Fruit fly (Drosophila melanogaster): ENCODE measurements around the gene PolA2.

The PolA2 gene

DNA sequence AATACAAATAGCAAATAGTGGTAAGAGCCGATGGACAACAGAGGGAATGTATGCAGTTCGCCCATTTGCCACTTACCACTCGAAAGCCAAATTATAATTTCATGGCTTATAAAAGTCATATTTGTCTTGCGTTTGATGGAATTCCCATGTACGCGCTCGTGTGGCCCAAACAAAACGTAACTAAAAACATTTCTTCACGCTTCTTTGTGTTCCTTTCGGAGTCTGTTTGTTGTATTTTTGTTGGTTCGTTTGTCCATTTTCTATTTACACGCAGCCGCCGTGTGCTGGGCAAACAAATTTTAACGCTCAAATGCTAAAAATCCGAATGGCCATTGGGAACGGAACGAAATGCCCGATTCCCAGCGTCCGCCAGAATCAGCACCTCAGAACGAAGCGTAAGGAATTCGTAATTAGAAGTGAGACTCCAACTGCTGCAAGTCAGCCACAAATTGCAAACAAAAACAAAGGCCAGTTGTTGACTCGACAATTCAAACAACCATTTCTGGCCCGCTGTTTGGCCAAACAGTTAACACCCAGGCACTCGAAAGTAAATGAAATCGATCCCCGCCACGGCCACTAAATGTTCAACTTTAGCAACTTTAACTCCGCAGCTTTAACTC lies 30.1 kb upstream of the PolA2 start (continued):
- no peak for TF ChIP-seq Dfd (GFP tag; optimal IDR thresholded peaks at IDR 0.05)
- no peak for TF ChIP-seq H15 (GFP tag; IDR thresholded peaks at IDR 0.05)
- TF ChIP-seq CG7556 (GFP tag; optimal IDR thresholded peaks at IDR 0.05) = peak; percentile 23
- TF ChIP-seq ap (GFP tag; IDR thresholded peaks at IDR 0.05) = no peak
- TF ChIP-seq crol (GFP tag; IDR thresholded peaks at IDR 0.05) = no peak
- TF ChIP-seq org-1 (GFP tag; optimal IDR thresholded peaks at IDR 0.05) = peak; percentile 56
- no peak for TF ChIP-seq Atf-2 (GFP tag; optimal IDR thresholded peaks at IDR 0.05)
- no peak for TF ChIP-seq lbe (GFP tag; optimal IDR thresholded peaks at IDR 0.05)
- no peak for TF ChIP-seq CG18764 (GFP tag; optimal IDR thresholded peaks at IDR 0.05)
- no peak for TF ChIP-seq sc (optimal IDR thresholded peaks at IDR 0.05)
- peak; percentile 26 for TF ChIP-seq sc (GFP tag; optimal IDR thresholded peaks at IDR 0.05)
- no peak for TF ChIP-seq D19A (tag; optimal IDR thresholded peaks at IDR 0.05)
- TF ChIP-seq CG12155 (GFP tag; optimal IDR thresholded peaks at IDR 0.05) = no peak
- no peak for TF ChIP-seq hth (optimal IDR thresholded peaks at IDR 0.05)
- TF ChIP-seq klu (GFP tag; IDR thresholded peaks at IDR 0.05) = 0 out of 2 replicates have a peak, but pooled peaks have one; percentile 42
- TF ChIP-seq Fer2 (tag; optimal IDR thresholded peaks at IDR 0.05) = no peak
- TF ChIP-seq cad (GFP tag; optimal IDR thresholded peaks at IDR 0.05) = no peak
- no peak for TF ChIP-seq CG34224 (GFP tag; IDR thresholded peaks at IDR 0.05; ENCODE audit: partially characterized antibody)
- TF ChIP-seq CG3838 (GFP tag; optimal IDR thresholded peaks at IDR 0.05) = no peak
- TF ChIP-seq CG10431 (GFP tag; optimal IDR thresholded peaks at IDR 0.05) = peak; percentile 10
- TF ChIP-seq CG3163 (GFP tag; optimal IDR thresholded peaks at IDR 0.05) = no peak
- TF ChIP-seq Six4 (GFP tag; optimal IDR thresholded peaks at IDR 0.05) = no peak
- peak; percentile 4 for TF ChIP-seq CG2116 (GFP tag; optimal IDR thresholded peaks at IDR 0.05)
- TF ChIP-seq nmo (GFP tag; optimal IDR thresholded peaks at IDR 0.05) = no peak
- TF ChIP-seq vfl (GFP tag; optimal IDR thresholded peaks at IDR 0.05) = no peak
- TF ChIP-seq dan (GFP tag; IDR thresholded peaks at IDR 0.05) = no peak
- peak; percentile 28 for TF ChIP-seq cato (GFP tag; optimal IDR thresholded peaks at IDR 0.05; ENCODE audit: borderline replicate concordance)
- TF ChIP-seq CG6272 (GFP tag; IDR thresholded peaks at IDR 0.05) = no peak
- TF ChIP-seq CG1024 (GFP tag; IDR thresholded peaks at IDR 0.05) = peak; percentile 40; the same call in 1 of the 2 replicates
- peak; percentile 9 for TF ChIP-seq Nf-YB (GFP tag; optimal IDR thresholded peaks at IDR 0.05)
- no peak for TF ChIP-seq CG17912 (GFP tag; optimal IDR thresholded peaks at IDR 0.05)
- TF ChIP-seq nau (GFP tag; optimal IDR thresholded peaks at IDR 0.05) = peak; percentile 61
- no peak for TF ChIP-seq Ets97D (GFP tag; optimal IDR thresholded peaks at IDR 0.05)
- TF ChIP-seq sob (GFP tag; IDR thresholded peaks at IDR 0.05) = peak; percentile 49; the same call in 1 of the 2 replicates
- TF ChIP-seq CG11560 (tag; IDR thresholded peaks at IDR 0.05) = no peak
- TF ChIP-seq Rfx (GFP tag; IDR thresholded peaks at IDR 0.05) = peak; percentile 44
- TF ChIP-seq CG8478 (optimal IDR thresholded peaks at IDR 0.05) = no peak
- peak; percentile 2 for TF ChIP-seq CG15479 (GFP tag; optimal IDR thresholded peaks at IDR 0.05)
- peak; percentile 43; the same call in 1 of the 2 replicates for TF ChIP-seq CG14441 (GFP tag; IDR thresholded peaks at IDR 0.05)
- TF ChIP-seq CG14050 (GFP tag; IDR thresholded peaks at IDR 0.05) = no peak
- no peak for TF ChIP-seq CG10366 (GFP tag; IDR thresholded peaks at IDR 0.05)
- TF ChIP-seq chif (GFP tag; optimal IDR thresholded peaks at IDR 0.05) = peak in 1 of 2 experiments; percentile 15
- no peak for TF ChIP-seq CG1792 (GFP tag; optimal IDR thresholded peaks at IDR 0.05)
- no peak for TF ChIP-seq CG13775 (GFP tag; optimal IDR thresholded peaks at IDR 0.05)
- peak; percentile 35 for TF ChIP-seq Camta (GFP tag; optimal IDR thresholded peaks at IDR 0.05)
- no peak for TF ChIP-seq hbn (GFP tag; IDR thresholded peaks at IDR 0.05; ENCODE audit: partially characterized antibody)
- no peak for TF ChIP-seq Rx (GFP tag; IDR thresholded peaks at IDR 0.05)
- TF ChIP-seq HLH54F (GFP tag; optimal IDR thresholded peaks at IDR 0.05) = no peak
- peak; percentile 47; the same call in 1 of the 2 replicates for TF ChIP-seq CG17328 (GFP tag; IDR thresholded peaks at IDR 0.05)
- no peak for TF ChIP-seq CG6654 (GFP tag; optimal IDR thresholded peaks at IDR 0.05)
- no peak for TF ChIP-seq CG1832 (GFP tag; optimal IDR thresholded peaks at IDR 0.05)
- TF ChIP-seq CG17385 (GFP tag; optimal IDR thresholded peaks at IDR 0.05) = peak; percentile 30

Measured in whole organism, embryonic.